Fruit fly (Drosophila melanogaster) Kc167 (cell line): ENCODE results near the gene Pif1.

Source experiments
- Myc ChIP-seq: fragments of >200 bp; optimal IDR thresholded peaks from 2 replicates; lab custom pipeline; 2017; ENCODE audit warnings: missing external identifiers
- Sin3A ChIP-seq: fragments of >200 bp; optimal IDR thresholded peaks from 2 replicates; lab custom pipeline; 2018; ENCODE audit warnings: missing external identifiers
- h ChIP-seq: fragments of >200 bp; optimal IDR thresholded peaks from 3 replicates; lab custom pipeline; 2018; ENCODE audit warnings: missing external identifiers
- insv ChIP-seq: fragments of >200 bp; optimal IDR thresholded peaks from 3 replicates; lab custom pipeline; 2018; ENCODE audit warnings: missing external identifiers
- psq ChIP-seq: fragments of >200 bp; optimal IDR thresholded peaks from 2 replicates; lab custom pipeline; 2017; ENCODE audit warnings: missing external identifiers
- ttk ChIP-seq: sonication (Bioruptor generic); optimal IDR thresholded peaks from 2 replicates; lab custom pipeline; 2017; ENCODE audit warnings: missing external identifiers

Gene Pif1

dm6 chr2L:3469869-3470268, at the start of gene Pif1, which contains the start of gene CG31776:
Gene Pif1 (minus strand): TSS chr2L:3470004.
Gene CG31776 (plus strand): TSS chr2L:3470182.
- no peak for TF ChIP-seq ttk
- no peak for TF ChIP-seq Myc (lab: Kevin White, UChicago)
- no peak for TF ChIP-seq psq (lab: Kevin White, UChicago)
- no peak for TF ChIP-seq Sin3A (lab: Kevin White, UChicago)
- no peak for TF ChIP-seq h (lab: Kevin White, UChicago)
- TF ChIP-seq insv (lab: Kevin White, UChicago): no peak

dm6 chr2L:3519551-3519950, 49.7 kb upstream of the Pif1 start, which contains the start of the genes CG3213 and CG8851:
Gene CG3213 (minus strand): TSS chr2L:3519651.
Gene CG8851 (plus strand): TSS chr2L:3519677.
- TF ChIP-seq psq (lab: Kevin White, UChicago): no peak
- TF ChIP-seq Myc (lab: Kevin White, UChicago): no peak
- TF ChIP-seq Sin3A (lab: Kevin White, UChicago): no peak
- no peak for TF ChIP-seq h (lab: Kevin White, UChicago)
- no peak for TF ChIP-seq insv (lab: Kevin White, UChicago)
- no peak for TF ChIP-seq ttk

- TF ChIP-seq h (lab: Kevin White, UChicago) (no peak), ttk (no peak), psq (lab: Kevin White, UChicago) (no peak), Myc (lab: Kevin White, UChicago) (no peak), insv (lab: Kevin White, UChicago) (no peak), Sin3A (lab: Kevin White, UChicago) (no peak)
Observed at dm6 chr2L:3514569-3515191, 44.9 kb upstream of the Pif1 start, which contains the start of the genes LeuRS and CG17593. Gene LeuRS (minus strand): TSS chr2L:3514656. Gene CG17593 (plus strand): TSS chr2L:3514872.

- TF ChIP-seq insv (lab: Kevin White, UChicago): no peak
- TF ChIP-seq Sin3A (lab: Kevin White, UChicago): no peak
- TF ChIP-seq Myc (lab: Kevin White, UChicago): no peak
- no peak for TF ChIP-seq psq (lab: Kevin White, UChicago)
- TF ChIP-seq h (lab: Kevin White, UChicago): no peak
- TF ChIP-seq ttk: no peak
Observed at dm6 chr2L:3510002-3510401, 40.2 kb upstream of the Pif1 start, which contains the start of gene CG31954. Gene CG31954 (minus strand): TSS chr2L:3510102.

- TF ChIP-seq psq (lab: Kevin White, UChicago): no peak
- no peak for TF ChIP-seq h (lab: Kevin White, UChicago)
- TF ChIP-seq Myc (lab: Kevin White, UChicago): no peak
- no peak for TF ChIP-seq Sin3A (lab: Kevin White, UChicago)
- TF ChIP-seq insv (lab: Kevin White, UChicago): no peak
- TF ChIP-seq ttk: no peak
Observed at dm6 chr2L:3507209-3508164, 37.7 kb upstream of the Pif1 start, which contains the start of gene tim. Gene tim (minus strand): TSS chr2L:3508119.

- TF ChIP-seq ttk (no peak), insv (lab: Kevin White, UChicago) (no peak)
Observed at dm6 chr2L:3506806-3507205, 37.0 kb upstream of the Pif1 start.

- TF ChIP-seq Sin3A (lab: Kevin White, UChicago) (no peak), ttk (no peak), h (lab: Kevin White, UChicago) (no peak), psq (lab: Kevin White, UChicago) (no peak), Myc (lab: Kevin White, UChicago) (no peak), insv (lab: Kevin White, UChicago) (no peak)
Observed at dm6 chr2L:3506322-3506721, 36.5 kb upstream of the Pif1 start.

- no peak for TF ChIP-seq psq (lab: Kevin White, UChicago)
- no peak for TF ChIP-seq Sin3A (lab: Kevin White, UChicago)
- TF ChIP-seq ttk: no peak
- TF ChIP-seq h (lab: Kevin White, UChicago): no peak
- TF ChIP-seq insv (lab: Kevin White, UChicago): no peak
- no peak for TF ChIP-seq Myc (lab: Kevin White, UChicago)
Observed at dm6 chr2L:3504851-3505250, 35.0 kb upstream of the Pif1 start.

dm6 chr2L:3495465-3495864, 25.7 kb upstream of the Pif1 start:
- TF ChIP-seq psq (lab: Kevin White, UChicago) (no peak), Myc (lab: Kevin White, UChicago) (no peak), Sin3A (lab: Kevin White, UChicago) (no peak), insv (lab: Kevin White, UChicago) (no peak), ttk (no peak), h (lab: Kevin White, UChicago) (no peak)

dm6 chr2L:3493475-3493874, 23.7 kb upstream of the Pif1 start:
- TF ChIP-seq insv (lab: Kevin White, UChicago) (no peak), Sin3A (lab: Kevin White, UChicago) (no peak), ttk (no peak), Myc (lab: Kevin White, UChicago) (no peak), h (lab: Kevin White, UChicago) (no peak), psq (lab: Kevin White, UChicago) (no peak)

dm6 chr2L:3490971-3491370, 21.2 kb upstream of the Pif1 start, which contains the start of gene CG15414:
Gene CG15414 (minus strand): TSS chr2L:3491071.
- TF ChIP-seq Myc (lab: Kevin White, UChicago) (no peak), ttk (no peak), Sin3A (lab: Kevin White, UChicago) (no peak), insv (lab: Kevin White, UChicago) (no peak), psq (lab: Kevin White, UChicago) (no peak), h (lab: Kevin White, UChicago) (no peak)
